Fruit fly (Drosophila melanogaster): Measurements from ENCODE around the gene cib.
A peak's percentile ranks its signal among the peaks of the same experiment; 100 is the strongest.

Gene cib

dm6 chrX:4089012-4089649 lies 16.8 kb upstream of the cib start:
- peak in 1 of 2 experiments; percentile 41 for TF ChIP-seq ss (GFP tag; optimal IDR thresholded peaks at IDR 0.05)
- TF ChIP-seq Hr4 (GFP tag; optimal IDR thresholded peaks at IDR 0.05): no peak
- peak; percentile 62 for TF ChIP-seq svp (GFP tag)
- TF ChIP-seq eg (GFP tag; IDR thresholded peaks at IDR 0.05): 0 out of 3 replicates have a peak, but pooled peaks have one; percentile 29

- TF ChIP-seq achi (GFP tag; optimal IDR thresholded peaks at IDR 0.05): no peak
- TF ChIP-seq esn (GFP tag; optimal IDR thresholded peaks at IDR 0.05): no peak
- no peak for TF ChIP-seq OdsH (GFP tag; optimal IDR thresholded peaks at IDR 0.05)
- TF ChIP-seq Eip75B (GFP tag; optimal IDR thresholded peaks at IDR 0.05): no peak
- TF ChIP-seq Hr4 (GFP tag; optimal IDR thresholded peaks at IDR 0.05): no peak
- no peak for TF ChIP-seq CG31627 (GFP tag; optimal IDR thresholded peaks at IDR 0.05)
- no peak for TF ChIP-seq Hr39 (GFP tag; optimal IDR thresholded peaks at IDR 0.05)
- TF ChIP-seq Ets96B (tag; optimal IDR thresholded peaks at IDR 0.05): no peak
- no peak for TF ChIP-seq CG6808 (GFP tag; optimal IDR thresholded peaks at IDR 0.05)
- TF ChIP-seq Gug (GFP tag; IDR thresholded peaks at IDR 0.05): no peak
- no peak for TF ChIP-seq CG9139 (GFP tag; optimal IDR thresholded peaks at IDR 0.05)
- no peak for TF ChIP-seq CG8632 (GFP tag; optimal IDR thresholded peaks at IDR 0.05)
Observed at dm6 chrX:4100824-4101368, 5.0 kb upstream of the cib start, which contains the start of the genes Cmtr1 and CG15375. Cmtr1 (minus strand) TSS chrX:4101031. CG15375 (plus strand) TSS chrX:4101318.

dm6 chrX:4104132-4104531 lies 1.8 kb upstream of the cib start, which contains the start of the genes Xpac and brn:
Xpac (minus strand) TSS chrX:4104197.
brn (plus strand) TSS chrX:4104342.
- peak; percentile 57 for TF ChIP-seq CG6808 (GFP tag; optimal IDR thresholded peaks at IDR 0.05)
- TF ChIP-seq CG11762 (GFP tag; optimal IDR thresholded peaks at IDR 0.05; ENCODE audit: insufficient read depth): no peak
- TF ChIP-seq fkh (GFP tag; optimal IDR thresholded peaks at IDR 0.05): peak; percentile 96

- TF ChIP-seq fkh (GFP tag; optimal IDR thresholded peaks at IDR 0.05) (peak; percentile 2), OdsH (GFP tag; optimal IDR thresholded peaks at IDR 0.05) (no peak), lz (GFP tag; optimal IDR thresholded peaks at IDR 0.05) (no peak), CG15336 (GFP tag; IDR thresholded peaks at IDR 0.05) (0 out of 2 replicates have a peak, but pooled peaks have one; percentile 30), CG11762 (GFP tag; optimal IDR thresholded peaks at IDR 0.05; ENCODE audit: insufficient read depth) (no peak), Sox102F (GFP tag; optimal IDR thresholded peaks at IDR 0.05) (no peak), Sox15 (GFP tag; optimal IDR thresholded peaks at IDR 0.05) (no peak), CG8119 (GFP tag; IDR thresholded peaks at IDR 0.05) (no peak), eg (GFP tag; IDR thresholded peaks at IDR 0.05) (0 out of 3 replicates have a peak, but pooled peaks have one; percentile 3)
Observed at dm6 chrX:4106240-4106639, 327 bp downstream of the cib start.

dm6 chrX:4106756-4107155 lies 843 bp downstream of the cib start:
- TF ChIP-seq CG6276 (GFP tag; optimal IDR thresholded peaks at IDR 0.05) (no peak), Sox102F (GFP tag; optimal IDR thresholded peaks at IDR 0.05) (peak; percentile 30), CG8632 (GFP tag; optimal IDR thresholded peaks at IDR 0.05) (peak; percentile 64), CG15336 (GFP tag; IDR thresholded peaks at IDR 0.05) (peak; percentile 83), net (GFP tag; optimal IDR thresholded peaks at IDR 0.05) (peak; percentile 76), cyc (GFP tag; optimal IDR thresholded peaks at IDR 0.05) (peak; percentile 56), CG6854 (GFP tag; optimal IDR thresholded peaks at IDR 0.05) (no peak), CG7368 (GFP tag; optimal IDR thresholded peaks at IDR 0.05) (peak; percentile 71), topi (GFP tag; optimal IDR thresholded peaks at IDR 0.05) (peak; percentile 63), spab (GFP tag; optimal IDR thresholded peaks at IDR 0.05) (peak; percentile 72), CG8319 (GFP tag; optimal IDR thresholded peaks at IDR 0.05) (peak; percentile 47), Smox (GFP tag; optimal IDR thresholded peaks at IDR 0.05) (peak; percentile 42), Ets21C (GFP tag; optimal IDR thresholded peaks at IDR 0.05) (peak; percentile 28), dsx (GFP tag; optimal IDR thresholded peaks at IDR 0.05; ENCODE audit: poor library complexity, severe bottlenecking) (peak; percentile 42), CG3032 (tag; optimal IDR thresholded peaks at IDR 0.05) (peak; percentile 75), CG16779 (tag; optimal IDR thresholded peaks at IDR 0.05) (peak; percentile 42), CG11294 (GFP tag; IDR thresholded peaks at IDR 0.05) (0 out of 2 replicates have a peak, but pooled peaks have one; percentile 28), CG34406 (GFP tag; optimal IDR thresholded peaks at IDR 0.05) (peak; percentile 56), CG10631 (GFP tag; optimal IDR thresholded peaks at IDR 0.05) (peak; percentile 64), fd59A (GFP tag; optimal IDR thresholded peaks at IDR 0.05) (peak; percentile 70), fkh (GFP tag; optimal IDR thresholded peaks at IDR 0.05) (no peak), Eip93F (GFP tag; optimal IDR thresholded peaks at IDR 0.05) (no peak), CG4318 (GFP tag; optimal IDR thresholded peaks at IDR 0.05) (no peak), CG9139 (GFP tag; optimal IDR thresholded peaks at IDR 0.05) (peak; percentile 38)
